Fruit fly (Drosophila melanogaster) whole organism, embryonic: ENCODE data around the gene CG18596.

Source experiments
- CG10543 ChIP-seq: fragments of 200-800 bp; sonication (Bioruptor generic); optimal IDR thresholded peaks from 3 replicates; lab custom pipeline; 2017; ENCODE audit warnings: missing biosample characterization, mild to moderate bottlenecking, missing genetic modification characterization, moderate library complexity
- CG10654 ChIP-seq: fragments of 200-800 bp; sonication (Bioruptor generic); optimal IDR thresholded peaks from 2 replicates; lab custom pipeline; 2016; ENCODE audit warnings: missing biosample characterization, missing genetic modification characterization
- CG13287 ChIP-seq: fragments of 200-800 bp; sonication (Bioruptor generic); IDR thresholded peaks from 2 replicates; pipeline ENCODE4 v1.3.6; 2022; ENCODE audit warnings: missing biosample characterization, missing genetic modification characterization; ENCODE audit not compliant: partially characterized antibody
- CG16813 ChIP-seq: fragments of 200-800 bp; sonication (Bioruptor generic); IDR thresholded peaks from 3 replicates; pipeline ENCODE4 v1.3.6; 2022; ENCODE audit warnings: missing biosample characterization, missing genetic modification characterization; ENCODE audit not compliant: partially characterized antibody
- CG17361 ChIP-seq: fragments of 200-800 bp; sonication (Bioruptor generic); IDR thresholded peaks from 3 replicates; pipeline ENCODE4 v1.3.6; 2022; ENCODE audit warnings: missing biosample characterization, missing genetic modification characterization
- CG17568 ChIP-seq: fragments of 200-800 bp; sonication (Bioruptor generic); optimal IDR thresholded peaks from 2 replicates; lab custom pipeline; 2018; ENCODE audit warnings: missing biosample characterization, mild to moderate bottlenecking, missing genetic modification characterization, moderate library complexity
- CG17912 ChIP-seq: fragments of 200-800 bp; sonication (Bioruptor generic); optimal IDR thresholded peaks from 2 replicates; lab custom pipeline; 2018; ENCODE audit warnings: missing biosample characterization, mild to moderate bottlenecking, missing genetic modification characterization
- CG2116 ChIP-seq: fragments of 200-800 bp; sonication (Bioruptor generic); optimal IDR thresholded peaks from 3 replicates; lab custom pipeline; 2018; ENCODE audit warnings: missing biosample characterization, mild to moderate bottlenecking, missing genetic modification characterization
- CG2120 ChIP-seq: fragments of 200-800 bp; sonication (Bioruptor generic); optimal IDR thresholded peaks from 3 replicates; lab custom pipeline; 2016; ENCODE audit warnings: missing biosample characterization, missing genetic modification characterization
- CG2678 ChIP-seq: fragments of 200-800 bp; sonication (Bioruptor generic); optimal IDR thresholded peaks from 3 replicates; lab custom pipeline; 2019; ENCODE audit warnings: missing biosample characterization, mild to moderate bottlenecking, missing genetic modification characterization, moderate library complexity
- CG2875 ChIP-seq: fragments of 200-800 bp; sonication (Bioruptor generic); optimal IDR thresholded peaks from 2 replicates; lab custom pipeline; 2017; ENCODE audit warnings: missing biosample characterization, mild to moderate bottlenecking, missing genetic modification characterization, missing genetic modification reagents
- CG31441 ChIP-seq: fragments of 200-800 bp; sonication (Bioruptor generic); IDR thresholded peaks from 2 replicates; pipeline ENCODE4 v1.3.6; 2022; ENCODE audit warnings: missing biosample characterization, missing genetic modification characterization
- CG32532 ChIP-seq: fragments of 200-800 bp; sonication (Bioruptor generic); IDR thresholded peaks from 2 replicates; pipeline ENCODE4 v1.3.6; 2022; ENCODE audit warnings: missing biosample characterization, missing genetic modification characterization
- CG33213 ChIP-seq: fragments of 200-800 bp; sonication (Bioruptor generic); optimal IDR thresholded peaks from 3 replicates; lab custom pipeline; 2016; ENCODE audit warnings: missing biosample characterization, missing genetic modification characterization
- CG34422 ChIP-seq: fragments of 200-800 bp; sonication (Bioruptor generic); IDR thresholded peaks from 3 replicates; pipeline ENCODE4 v1.3.6; 2022; ENCODE audit warnings: missing biosample characterization, missing genetic modification characterization
- CG6813 ChIP-seq: fragments of 200-800 bp; sonication (Bioruptor generic); optimal IDR thresholded peaks from 2 replicates; lab custom pipeline; 2017; ENCODE audit warnings: missing biosample characterization, missing genetic modification characterization, mild to moderate bottlenecking, moderate library complexity, missing genetic modification reagents
- CrebB ChIP-seq: fragments of 200-800 bp; sonication (Bioruptor generic); optimal IDR thresholded peaks from 3 replicates; lab custom pipeline; 2018; ENCODE audit warnings: missing biosample characterization, mild to moderate bottlenecking, missing genetic modification characterization
- MESR4 ChIP-seq: fragments of 200-800 bp; sonication (Bioruptor generic); optimal IDR thresholded peaks from 2 replicates; lab custom pipeline; 2018; ENCODE audit warnings: missing biosample characterization, mild to moderate bottlenecking, missing genetic modification characterization, moderate library complexity
- Poxn ChIP-seq: fragments of 200-800 bp; sonication (Bioruptor generic); IDR thresholded peaks from 2 replicates; pipeline ENCODE4 v1.3.6; 2022; ENCODE audit warnings: missing biosample characterization, missing genetic modification characterization
- Rx ChIP-seq: fragments of 200-800 bp; sonication (Bioruptor generic); IDR thresholded peaks from 2 replicates; pipeline ENCODE4 v1.3.6; 2022; ENCODE audit warnings: missing biosample characterization, missing genetic modification characterization
- Sry-δ ChIP-seq: fragments of 200-800 bp; sonication (Bioruptor generic); optimal IDR thresholded peaks from 2 replicates; lab custom pipeline; 2016; ENCODE audit warnings: missing biosample characterization, missing genetic modification characterization
- Stat92E ChIP-seq, 3 experiments: fragments of >200 bp in 2 of 3; fragments of 200-800 bp in 1 of 3; sonication (Bioruptor generic) in 1 of 3; optimal IDR thresholded peaks; 2 replicates each; lab custom pipeline; 2017 to 2019; ENCODE audit warnings: missing biosample characterization in 3 of 3, missing genetic modification characterization in 3 of 3, mild to moderate bottlenecking in 1 of 3, moderate library complexity in 1 of 3
- Xbp1 ChIP-seq: fragments of 200-800 bp; sonication (Bioruptor generic); optimal IDR thresholded peaks from 3 replicates; lab custom pipeline; 2016; ENCODE audit warnings: missing biosample characterization, mild to moderate bottlenecking, missing genetic modification characterization
- ab ChIP-seq: fragments of 200-800 bp; sonication (Bioruptor generic); optimal IDR thresholded peaks from 2 replicates; lab custom pipeline; 2016; ENCODE audit warnings: missing biosample characterization, missing genetic modification characterization
- cato ChIP-seq: fragments of 200-800 bp; sonication (Bioruptor generic); optimal IDR thresholded peaks from 2 replicates; lab custom pipeline; 2016; ENCODE audit warnings: missing biosample characterization, missing genetic modification characterization, borderline replicate concordance
- chif ChIP-seq, 2 experiments: fragments of 200-800 bp; sonication (Bioruptor generic); optimal IDR thresholded peaks; 3 replicates each; lab custom pipeline; 2016; ENCODE audit warnings: missing biosample characterization in 2 of 2, missing genetic modification characterization in 2 of 2
- crc ChIP-seq: fragments of 200-800 bp; sonication (Bioruptor generic); optimal IDR thresholded peaks from 2 replicates; lab custom pipeline; 2016; ENCODE audit warnings: missing biosample characterization, missing genetic modification characterization
- crp ChIP-seq, 2 experiments: fragments of 200-800 bp; sonication (Bioruptor generic); optimal IDR thresholded peaks; 2 replicates in 1 of 2; 3 replicates in 1 of 2; lab custom pipeline; 2017; ENCODE audit warnings: missing biosample characterization in 2 of 2, missing genetic modification characterization in 2 of 2, mild to moderate bottlenecking in 1 of 2, moderate library complexity in 1 of 2
- dmrt11E ChIP-seq: fragments of 200-800 bp; sonication (Bioruptor generic); optimal IDR thresholded peaks from 3 replicates; lab custom pipeline; 2018; ENCODE audit warnings: missing biosample characterization, mild to moderate bottlenecking, missing genetic modification characterization, moderate library complexity
- dpn ChIP-seq, 2 experiments: fragments of 200-800 bp; sonication (Bioruptor generic); optimal IDR thresholded peaks; 3 replicates each; lab custom pipeline; 2016; ENCODE audit warnings: missing biosample characterization in 2 of 2, missing genetic modification characterization in 2 of 2
- exex ChIP-seq: fragments of 200-800 bp; sonication (Bioruptor generic); optimal IDR thresholded peaks from 4 replicates; lab custom pipeline; 2018; ENCODE audit warnings: missing biosample characterization, mild to moderate bottlenecking, missing genetic modification characterization, moderate library complexity
- gfzf ChIP-seq: fragments of 200-800 bp; sonication (Bioruptor generic); optimal IDR thresholded peaks from 2 replicates; lab custom pipeline; 2016; ENCODE audit warnings: missing biosample characterization, mild to moderate bottlenecking, missing genetic modification characterization, moderate library complexity
- gsb ChIP-seq: fragments of 200-800 bp; sonication (Bioruptor generic); IDR thresholded peaks from 2 replicates; pipeline ENCODE4 v1.3.6; 2022; ENCODE audit warnings: missing biosample characterization, missing genetic modification characterization
- hbn ChIP-seq: fragments of 200-800 bp; sonication (Bioruptor generic); IDR thresholded peaks from 2 replicates; pipeline ENCODE4 v1.3.6; 2022; ENCODE audit warnings: missing biosample characterization, missing genetic modification characterization; ENCODE audit not compliant: partially characterized antibody
- nmo ChIP-seq: fragments of 200-800 bp; sonication (Bioruptor generic); optimal IDR thresholded peaks from 2 replicates; lab custom pipeline; 2018; ENCODE audit warnings: missing biosample characterization, mild to moderate bottlenecking, missing genetic modification characterization, moderate library complexity
- org-1 ChIP-seq: fragments of 200-800 bp; sonication (Bioruptor generic); optimal IDR thresholded peaks from 2 replicates; lab custom pipeline; 2017; ENCODE audit warnings: missing biosample characterization, missing genetic modification characterization
- p53 ChIP-seq: fragments of 200-800 bp; sonication (Bioruptor generic); optimal IDR thresholded peaks from 2 replicates; lab custom pipeline; 2016; ENCODE audit warnings: missing biosample characterization, missing genetic modification characterization
- pan ChIP-seq, 4 experiments: fragments of >200 bp in 3 of 4; fragments of 200-800 bp in 1 of 4; sonication (Bioruptor generic) in 1 of 4; optimal IDR thresholded peaks in 3 of 4; IDR thresholded peaks in 1 of 4; 2 replicates each; pipeline versions ENCODE4 v1.3.6 to Lab custom; 2017 to 2022; ENCODE audit warnings: missing biosample characterization in 2 of 4, missing genetic modification characterization in 2 of 4, mixed read lengths in 1 of 4
- pho ChIP-seq: fragments of 200-800 bp; sonication (Bioruptor generic); optimal IDR thresholded peaks from 2 replicates; lab custom pipeline; 2016; ENCODE audit warnings: missing biosample characterization, missing genetic modification characterization
- pros ChIP-seq: fragments of 200-800 bp; sonication (Bioruptor generic); optimal IDR thresholded peaks from 3 replicates; lab custom pipeline; 2019; ENCODE audit warnings: missing biosample characterization, mild to moderate bottlenecking, missing genetic modification characterization, moderate library complexity
- salm ChIP-seq: fragments of 200-800 bp; sonication (Bioruptor generic); optimal IDR thresholded peaks from 2 replicates; lab custom pipeline; 2018; ENCODE audit warnings: missing biosample characterization, mild to moderate bottlenecking, missing genetic modification characterization
- slbo ChIP-seq: fragments of 200-800 bp; sonication (Bioruptor generic); IDR thresholded peaks from 2 replicates; pipeline ENCODE4 v1.3.6; 2022; ENCODE audit warnings: missing biosample characterization, missing genetic modification characterization
- so ChIP-seq: fragments of 200-800 bp; sonication (Bioruptor generic); IDR thresholded peaks from 3 replicates; pipeline ENCODE4 v1.3.6; 2022; ENCODE audit warnings: missing biosample characterization, missing genetic modification characterization
- toy ChIP-seq: fragments of 200-800 bp; sonication (Bioruptor generic); IDR thresholded peaks from 2 replicates; pipeline ENCODE4 v1.3.6; 2022; ENCODE audit warnings: missing biosample characterization, missing genetic modification characterization
- trh ChIP-seq: fragments of 200-800 bp; sonication (Bioruptor generic); optimal IDR thresholded peaks from 2 replicates; lab custom pipeline; 2016; ENCODE audit warnings: missing biosample characterization, missing genetic modification characterization
- ttk ChIP-seq: fragments of 200-800 bp; sonication (Bioruptor generic); IDR thresholded peaks from 2 replicates; pipeline ENCODE4 v2.1.2; 2022; ENCODE audit warnings: missing biosample characterization, missing genetic modification characterization
- vvl ChIP-seq: fragments of 200-800 bp; sonication (Bioruptor generic); IDR thresholded peaks from 2 replicates; pipeline ENCODE4 v1.3.6; 2022; ENCODE audit warnings: missing biosample characterization, missing genetic modification characterization
- z ChIP-seq: fragments of 200-800 bp; sonication (Bioruptor generic); IDR thresholded peaks from 3 replicates; pipeline ENCODE4 v1.3.6; 2022; ENCODE audit warnings: missing biosample characterization, missing genetic modification characterization
- zf30C ChIP-seq: fragments of 200-800 bp; sonication (Bioruptor generic); optimal IDR thresholded peaks from 3 replicates; lab custom pipeline; 2018; ENCODE audit warnings: missing biosample characterization, mild to moderate bottlenecking, missing genetic modification characterization
- zfh1 ChIP-seq: fragments of 200-800 bp; sonication (Bioruptor generic); IDR thresholded peaks from 3 replicates; pipeline ENCODE4 v1.3.6; 2022; ENCODE audit warnings: missing biosample characterization, missing genetic modification characterization

The CG18596 gene

dm6 chr3R:22375674-22376073, at the start of gene CG18596 (continued):
- TF ChIP-seq ab (no peak), crp (GFP tag; optimal IDR thresholded peaks at IDR 0.05; lab: Kevin White, UChicago) (peak in 1 of 2 experiments; percentile 73), pho (GFP tag; lab: Kevin White, UChicago) (no peak), CG34422 (GFP tag; lab: Robert Waterston, UW) (no peak), exex (tag; lab: Kevin White, UChicago) (no peak), salm (tag; lab: Kevin White, UChicago) (no peak), CG17361 (GFP tag; lab: Robert Waterston, UW) (no peak), pros (no peak), dmrt11E (tag; lab: Kevin White, UChicago) (no peak), Xbp1 (GFP tag; lab: Kevin White, UChicago) (no peak), CG2875 (no peak), slbo (GFP tag; lab: Robert Waterston, UW) (no peak), CG16813 (GFP tag; lab: Robert Waterston, UW) (peak; percentile 92), MESR4 (peak; percentile 60), Sry-δ (peak; percentile 78), ttk (GFP tag; lab: Robert Waterston, UW) (no peak), dpn (GFP tag; optimal IDR thresholded peaks at IDR 0.05; lab: Kevin White, UChicago) (no peak), CG17912 (GFP tag; lab: Kevin White, UChicago) (no peak), pan (optimal IDR thresholded peaks at IDR 0.05; lab: Kevin White, UChicago) (no peak), pan (GFP tag; optimal IDR thresholded peaks at IDR 0.05 in 1 of 2, IDR thresholded peaks at IDR 0.05 in 1 of 2) (no peak), crc (GFP tag; lab: Kevin White, UChicago) (no peak), CG31441 (GFP tag; lab: Robert Waterston, UW) (no peak), org-1 (no peak), CG32532 (no peak), CG2116 (GFP tag; lab: Kevin White, UChicago) (peak; percentile 94), CG10543 (GFP tag; lab: Kevin White, UChicago) (no peak), trh (GFP tag; lab: Kevin White, UChicago) (no peak), z (GFP tag; lab: Robert Waterston, UW) (0 out of 3 replicates have a peak, but pooled peaks have one; percentile 5), chif (GFP tag; optimal IDR thresholded peaks at IDR 0.05; lab: Kevin White, UChicago) (no peak), nmo (GFP tag; lab: Kevin White, UChicago) (no peak), Poxn (no peak), p53 (no peak), vvl (GFP tag; lab: Robert Waterston, UW) (no peak), so (GFP tag; lab: Robert Waterston, UW) (no peak), CG2120 (GFP tag; lab: Kevin White, UChicago) (no peak), zfh1 (GFP tag; lab: Robert Waterston, UW) (no peak), CG6813 (GFP tag; lab: Kevin White, UChicago) (no peak), CG2678 (tag; lab: Kevin White, UChicago) (no peak), gsb (GFP tag; lab: Robert Waterston, UW) (no peak), CG13287 (GFP tag; lab: Robert Waterston, UW) (peak; percentile 98), Stat92E (GFP tag; optimal IDR thresholded peaks at IDR 0.05; lab: Kevin White, UChicago) (no peak), CG17568 (no peak), hbn (GFP tag; lab: Robert Waterston, UW) (peak; percentile 95), zf30C (GFP tag; lab: Kevin White, UChicago) (no peak), Rx (no peak), CrebB (no peak), cato (GFP tag; lab: Kevin White, UChicago) (no peak), CG33213 (GFP tag; lab: Kevin White, UChicago) (no peak), toy (GFP tag; lab: Robert Waterston, UW) (no peak), CG10654 (GFP tag; lab: Kevin White, UChicago) (no peak), gfzf (GFP tag; lab: Kevin White, UChicago) (peak; percentile 0)
